Worm (Caenorhabditis elegans) whole organism, L4 larva: ENCODE data around the gene cec-3.

Experiments
- ama-1 ChIP-seq: fragments of 150-350 bp; optimal IDR thresholded peaks from 2 replicates; lab custom pipeline; 2014; ENCODE audit warnings: inconsistent platforms, mixed read lengths
- cey-2 ChIP-seq: sonication (generic microtip); optimal IDR thresholded peaks from 3 replicates; lab custom pipeline; 2017; ENCODE audit warnings: missing genetic modification characterization, mild to moderate bottlenecking, missing compliant biosample characterization, antibody characterized with exemption, borderline replicate concordance; ENCODE audit not compliant: insufficient read depth
- hlh-11 ChIP-seq: fragments of 200-800 bp; sonication (Bioruptor generic); optimal IDR thresholded peaks from 2 replicates; lab custom pipeline; 2018; ENCODE audit warnings: mild to moderate bottlenecking, missing genetic modification characterization, missing compliant biosample characterization
- mdt-29 ChIP-seq: fragments of 200-800 bp; sonication (Bioruptor generic); IDR thresholded peaks from 2 replicates; pipeline ENCODE4 v1.3.6; 2022; ENCODE audit warnings: missing genetic modification reagents, missing genetic modification characterization, missing compliant biosample characterization
- nhr-111 ChIP-seq: fragments of 200-800 bp; sonication (Bioruptor generic); optimal IDR thresholded peaks from 2 replicates; lab custom pipeline; 2018; ENCODE audit warnings: mild to moderate bottlenecking, missing genetic modification characterization, missing compliant biosample characterization
- nhr-42 ChIP-seq: fragments of 200-800 bp; sonication (Bioruptor generic); IDR thresholded peaks from 2 replicates; pipeline ENCODE4 v1.3.6; 2022; ENCODE audit warnings: missing genetic modification characterization, missing compliant biosample characterization
- pha-4 ChIP-seq, 2 experiments: fragments of 150-350 bp in 1 of 2; fragments of 200-800 bp in 1 of 2; sonication (Bioruptor generic) in 1 of 2; IDR thresholded peaks in 1 of 2; optimal IDR thresholded peaks in 1 of 2; 2 replicates each; pipeline versions ENCODE4 v1.3.6 to Lab custom; 2014 to 2022; ENCODE audit warnings: missing genetic modification characterization in 2 of 2, missing genetic modification reagents in 2 of 2, missing biosample characterization in 1 of 2, missing compliant biosample characterization in 1 of 2
- set-16 ChIP-seq: fragments of 200-800 bp; sonication (Bioruptor generic); IDR thresholded peaks from 2 replicates; pipeline ENCODE4 v1.3.6; 2022; ENCODE audit warnings: missing genetic modification reagents, missing genetic modification characterization, missing compliant biosample characterization
- snpc-4 ChIP-seq: fragments of 150-350 bp; optimal IDR thresholded peaks from 2 replicates; lab custom pipeline; 2014; ENCODE audit warnings: missing biosample characterization, missing genetic modification characterization
- spr-1 ChIP-seq: sonication (generic microtip); optimal IDR thresholded peaks from 2 replicates; lab custom pipeline; 2016; ENCODE audit warnings: mild to moderate bottlenecking, missing genetic modification characterization, missing compliant biosample characterization
- unc-39 ChIP-seq: sonication (generic microtip); optimal IDR thresholded peaks from 2 replicates; lab custom pipeline; 2017; ENCODE audit warnings: missing biosample characterization, missing genetic modification characterization

DNA sequence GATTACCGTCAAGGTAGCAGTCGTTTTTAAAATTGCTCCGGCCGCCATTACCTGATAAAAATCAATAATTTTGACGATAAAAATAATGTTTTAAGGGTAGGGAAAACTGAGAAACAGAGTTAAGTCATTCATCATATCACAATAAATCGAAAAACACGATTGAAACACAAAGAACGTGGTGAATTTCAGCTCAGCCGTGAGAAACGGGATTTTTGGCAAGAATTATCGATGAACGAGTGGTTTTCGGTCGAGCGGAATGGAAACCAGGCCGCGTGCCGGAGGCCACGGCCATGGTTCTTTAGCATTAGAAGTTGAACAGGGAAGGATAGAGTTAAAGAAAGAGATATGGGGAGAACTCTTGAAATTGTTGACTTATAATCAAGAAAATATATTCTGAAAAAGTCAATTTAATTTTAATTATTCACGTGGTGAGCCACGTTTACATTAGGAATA, 21.9 kb upstream of the cec-3 start, which contains the start of the genes vha-4 and T01H3.5:
- no peak for TF ChIP-seq spr-1 (tag; lab: Kevin White, UChicago)
- TF ChIP-seq cey-2 (tag; lab: Kevin White, UChicago): no peak
- TF ChIP-seq hlh-11 (tag; lab: Kevin White, UChicago): peak; percentile 14
- no peak for TF ChIP-seq mdt-29 (GFP tag; lab: Robert Waterston, UW)
- no peak for TF ChIP-seq set-16
- no peak for TF ChIP-seq snpc-4 (tag; lab: Kevin White, UChicago)
- TF ChIP-seq pha-4 (GFP tag; IDR thresholded peaks at IDR 0.05; lab: Robert Waterston, UW): no peak
- no peak for TF ChIP-seq pha-4 (tag; optimal IDR thresholded peaks at IDR 0.05; lab: Kevin White, UChicago)
- TF ChIP-seq nhr-42: no peak
- TF ChIP-seq ama-1 (lab: Kevin White, UChicago): peak; percentile 44
- no peak for TF ChIP-seq unc-39 (tag; lab: Kevin White, UChicago)
- no peak for TF ChIP-seq nhr-111 (GFP tag; lab: Kevin White, UChicago)
